Worm (Caenorhabditis elegans) whole organism, midembryonic: ENCODE results near the gene K02F6.5.

Experiments used
- ref-1 ChIP-seq: fragments of 200-800 bp; sonication (Bioruptor generic); conservative IDR thresholded peaks from 2 replicates; pipeline ENCODE4 v1.3.6; 2022; ENCODE audit warnings: missing genetic modification reagents, missing genetic modification characterization, missing compliant biosample characterization
- ztf-23 ChIP-seq: fragments of 200-800 bp; sonication (Bioruptor generic); IDR thresholded peaks from 2 replicates; pipeline ENCODE4 v1.3.6; 2022; ENCODE audit warnings: missing genetic modification reagents, missing genetic modification characterization, missing compliant biosample characterization
- ztf-29 ChIP-seq: fragments of 200-800 bp; sonication (Bioruptor generic); IDR thresholded peaks from 2 replicates; pipeline ENCODE4 v1.3.6; 2022; ENCODE audit warnings: missing genetic modification reagents, missing genetic modification characterization, missing compliant biosample characterization

DNA sequence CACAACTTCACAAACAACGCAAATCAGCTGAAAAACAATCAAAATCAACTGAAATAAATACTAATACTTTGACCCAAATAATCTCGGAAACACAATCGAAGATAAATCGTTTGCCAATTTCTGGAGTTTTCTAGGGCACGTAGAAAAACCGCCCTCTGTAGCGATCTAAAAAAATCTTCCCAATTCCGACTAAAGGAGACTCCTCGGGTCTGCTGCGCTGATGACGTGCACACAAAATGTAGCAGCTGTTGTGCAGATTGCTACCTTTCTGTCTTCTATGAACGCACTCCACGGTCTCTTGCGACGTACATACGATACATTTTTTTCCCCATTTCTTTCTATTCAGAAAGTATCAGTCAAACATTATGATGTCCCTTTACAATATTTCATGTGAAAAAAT is 46.2 kb upstream of the K02F6.5 start, which contains the start of gene F53G2.1:
- TF ChIP-seq ref-1 (GFP tag; lab: Robert Waterston, UW) (no peak), ztf-23 (GFP tag; lab: Robert Waterston, UW) (no peak), ztf-29 (GFP tag; lab: Robert Waterston, UW) (no peak)
